Worm (Caenorhabditis elegans): ENCODE results near the gene daao-1.

DNA sequence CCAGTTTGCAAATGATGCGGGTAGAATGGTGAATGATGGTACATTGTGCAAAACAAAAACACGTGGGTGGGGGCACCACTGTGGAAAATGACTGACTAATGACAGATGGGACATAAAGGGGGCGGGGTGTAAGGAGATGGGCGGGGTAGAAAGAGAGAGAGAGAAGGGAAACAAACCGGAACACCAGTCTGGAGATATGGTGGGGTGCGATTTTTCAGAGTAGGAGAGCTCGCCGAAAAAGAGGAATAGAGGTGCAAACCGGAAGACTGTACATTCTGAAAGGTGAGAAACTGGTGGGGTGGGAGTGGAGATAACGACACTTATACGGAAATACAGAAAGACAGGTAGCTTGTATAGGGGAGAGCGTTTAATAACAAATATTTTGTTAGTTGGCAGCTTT, 14.2 kb downstream of the daao-1 start, which contains the start of gene ngn-1:
- TF ChIP-seq lin-13 (GFP tag; optimal IDR thresholded peaks at IDR 0.05): no peak
- TF ChIP-seq jun-1 (tag; optimal IDR thresholded peaks at IDR 0.05): no peak
- TF ChIP-seq ceh-82 (tag; optimal IDR thresholded peaks at IDR 0.05): no peak
